Worm (Caenorhabditis elegans): Measurements from ENCODE around the gene B0244.5.

DNA sequence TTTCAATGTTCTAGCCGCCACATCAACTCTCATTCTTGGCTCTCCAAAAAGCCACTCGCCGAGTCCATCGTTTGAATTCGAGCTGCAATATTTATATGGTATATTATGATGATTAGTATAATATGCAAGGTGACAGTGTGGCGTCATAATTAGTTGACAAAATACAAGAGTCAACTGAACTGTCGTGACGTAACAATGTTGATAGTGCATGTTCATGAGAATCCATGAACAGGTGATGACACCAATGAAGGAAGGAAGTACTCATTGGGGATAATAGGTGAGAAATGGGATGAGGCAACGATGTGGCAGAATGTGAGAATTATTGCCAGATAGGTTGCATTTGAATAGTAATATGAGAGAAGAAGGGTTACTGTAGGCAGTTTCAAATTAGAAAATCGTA lies 50.3 kb downstream of the B0244.5 start:
- TF ChIP-seq mel-28 (tag; optimal IDR thresholded peaks at IDR 0.05; ENCODE audit: borderline replicate concordance) (no peak), unc-62 (GFP tag; optimal IDR thresholded peaks at IDR 0.05) (no peak), snpc-4 (GFP tag; optimal IDR thresholded peaks at IDR 0.05) (no peak), snpc-4 (tag; optimal IDR thresholded peaks at IDR 0.05) (no peak), dox-1 (GFP tag; IDR thresholded peaks at IDR 0.05) (no peak), F37B4.10 (GFP tag; IDR thresholded peaks at IDR 0.05) (no peak), ceh-58 (GFP tag; IDR thresholded peaks at IDR 0.05) (no peak), nfyb-1 (GFP tag; IDR thresholded peaks at IDR 0.05) (no peak), pha-4 (tag; optimal IDR thresholded peaks at IDR 0.05) (no peak), F33H1.4 (GFP tag; IDR thresholded peaks at IDR 0.05) (no peak)

Measured in whole organism, young adult.